Fruit fly (Drosophila melanogaster) whole organism, embryonic: Measurements from ENCODE around the gene eIF4A.

Source experiments
- Adf1 ChIP-seq: fragments of 200-800 bp; sonication (Bioruptor generic); IDR thresholded peaks from 2 replicates; pipeline ENCODE4 v1.3.6; 2022; ENCODE audit warnings: missing biosample characterization, missing genetic modification characterization
- CG10209 ChIP-seq: fragments of 200-800 bp; sonication (Bioruptor generic); optimal IDR thresholded peaks from 3 replicates; lab custom pipeline; 2017; ENCODE audit warnings: missing biosample characterization, mild to moderate bottlenecking, missing genetic modification characterization, missing genetic modification reagents
- CG1024 ChIP-seq: fragments of 200-800 bp; sonication (Bioruptor generic); IDR thresholded peaks from 2 replicates; pipeline ENCODE4 v1.3.6; 2022; ENCODE audit warnings: missing biosample characterization, missing genetic modification characterization
- CG10321 ChIP-seq: fragments of 200-800 bp; sonication (Bioruptor generic); IDR thresholded peaks from 2 replicates; pipeline ENCODE4 v1.3.6; 2022; ENCODE audit warnings: missing biosample characterization, missing genetic modification characterization
- CG11696 ChIP-seq: fragments of 200-800 bp; sonication (Bioruptor generic); IDR thresholded peaks from 2 replicates; pipeline ENCODE4 v1.3.6; 2022; ENCODE audit warnings: missing biosample characterization, missing genetic modification characterization
- CG11723 ChIP-seq: fragments of 200-800 bp; sonication (Bioruptor generic); optimal IDR thresholded peaks from 2 replicates; lab custom pipeline; 2017; ENCODE audit warnings: missing biosample characterization, mild to moderate bottlenecking, missing genetic modification characterization
- CG12104 ChIP-seq: fragments of 200-800 bp; sonication (Bioruptor generic); optimal IDR thresholded peaks from 3 replicates; lab custom pipeline; 2016; ENCODE audit warnings: missing biosample characterization, missing genetic modification characterization
- CG12155 ChIP-seq: fragments of 200-800 bp; sonication (Bioruptor generic); optimal IDR thresholded peaks from 3 replicates; lab custom pipeline; 2016; ENCODE audit warnings: missing biosample characterization, missing genetic modification characterization
- CG13424 ChIP-seq: fragments of 200-800 bp; sonication (Bioruptor generic); optimal IDR thresholded peaks from 2 replicates; lab custom pipeline; 2019; ENCODE audit warnings: missing biosample characterization, mild to moderate bottlenecking, missing genetic modification characterization, moderate library complexity
- CG16863 ChIP-seq: fragments of 200-800 bp; sonication (Bioruptor generic); optimal IDR thresholded peaks from 3 replicates; lab custom pipeline; 2016; ENCODE audit warnings: missing biosample characterization, missing genetic modification characterization
- CG17186 ChIP-seq: fragments of 200-800 bp; sonication (Bioruptor generic); optimal IDR thresholded peaks from 3 replicates; lab custom pipeline; 2017; ENCODE audit warnings: missing biosample characterization, missing genetic modification reagents, missing genetic modification characterization
- CG17361 ChIP-seq: fragments of 200-800 bp; sonication (Bioruptor generic); IDR thresholded peaks from 3 replicates; pipeline ENCODE4 v1.3.6; 2022; ENCODE audit warnings: missing biosample characterization, missing genetic modification characterization
- CG17568 ChIP-seq: fragments of 200-800 bp; sonication (Bioruptor generic); optimal IDR thresholded peaks from 2 replicates; lab custom pipeline; 2018; ENCODE audit warnings: missing biosample characterization, mild to moderate bottlenecking, missing genetic modification characterization, moderate library complexity
- CG18619 ChIP-seq: fragments of 200-800 bp; sonication (Bioruptor generic); optimal IDR thresholded peaks from 3 replicates; lab custom pipeline; 2017; ENCODE audit warnings: missing biosample characterization, mild to moderate bottlenecking, missing genetic modification characterization
- CG2199 ChIP-seq: fragments of 200-800 bp; sonication (Bioruptor generic); IDR thresholded peaks from 3 replicates; pipeline ENCODE4 v1.3.6; 2022; ENCODE audit warnings: missing biosample characterization, missing genetic modification characterization
- CG2875 ChIP-seq: fragments of 200-800 bp; sonication (Bioruptor generic); optimal IDR thresholded peaks from 2 replicates; lab custom pipeline; 2017; ENCODE audit warnings: missing biosample characterization, mild to moderate bottlenecking, missing genetic modification characterization, missing genetic modification reagents
- CG4282 ChIP-seq: fragments of 200-800 bp; sonication (Bioruptor generic); optimal IDR thresholded peaks from 2 replicates; lab custom pipeline; 2016; ENCODE audit warnings: missing biosample characterization, missing genetic modification characterization
- CG6683 ChIP-seq: fragments of 200-800 bp; sonication (Bioruptor generic); optimal IDR thresholded peaks from 2 replicates; lab custom pipeline; 2017; ENCODE audit warnings: missing biosample characterization, mild to moderate bottlenecking, missing genetic modification characterization, missing genetic modification reagents
- CG7556 ChIP-seq: fragments of 200-800 bp; sonication (Bioruptor generic); optimal IDR thresholded peaks from 2 replicates; lab custom pipeline; 2017; ENCODE audit warnings: missing biosample characterization, mild to moderate bottlenecking, missing genetic modification characterization
- CG8924 ChIP-seq: fragments of 200-800 bp; optimal IDR thresholded peaks from 3 replicates; lab custom pipeline; 2019; ENCODE audit warnings: missing biosample characterization, mild to moderate bottlenecking, missing genetic modification characterization, moderate library complexity
- Dad ChIP-seq: fragments of 200-800 bp; sonication (Bioruptor generic); optimal IDR thresholded peaks from 3 replicates; lab custom pipeline; 2016; ENCODE audit warnings: missing biosample characterization, missing genetic modification characterization
- Dip3 ChIP-seq: fragments of 200-800 bp; sonication (Bioruptor generic); optimal IDR thresholded peaks from 3 replicates; lab custom pipeline; 2016; ENCODE audit warnings: missing biosample characterization, missing genetic modification characterization
- ERR ChIP-seq: fragments of 200-800 bp; sonication (Bioruptor generic); optimal IDR thresholded peaks from 2 replicates; lab custom pipeline; 2016; ENCODE audit warnings: missing biosample characterization, missing genetic modification characterization
- Eip74EF ChIP-seq, 2 experiments: fragments of 200-800 bp in 1 of 2; fragments of >200 bp in 1 of 2; sonication (Bioruptor generic) in 1 of 2; optimal IDR thresholded peaks; 2 replicates each; lab custom pipeline; 2017 to 2019; ENCODE audit warnings: missing biosample characterization in 2 of 2, missing genetic modification characterization in 2 of 2, mild to moderate bottlenecking in 1 of 2, moderate library complexity in 1 of 2
- Elba2 ChIP-seq: fragments of 200-800 bp; sonication (Bioruptor generic); optimal IDR thresholded peaks from 3 replicates; lab custom pipeline; 2016; ENCODE audit warnings: missing biosample characterization, missing genetic modification characterization
- Fer2 ChIP-seq: fragments of 200-800 bp; sonication (Bioruptor generic); optimal IDR thresholded peaks from 2 replicates; lab custom pipeline; 2018; ENCODE audit warnings: missing biosample characterization, mild to moderate bottlenecking, missing genetic modification characterization, moderate library complexity
- H2.0 ChIP-seq: fragments of 200-800 bp; sonication (Bioruptor generic); IDR thresholded peaks from 2 replicates; pipeline ENCODE4 v1.3.6; 2022; ENCODE audit warnings: missing biosample characterization, missing genetic modification characterization
- HLH54F ChIP-seq: fragments of 200-800 bp; sonication (Bioruptor generic); optimal IDR thresholded peaks from 3 replicates; lab custom pipeline; 2016; ENCODE audit warnings: missing biosample characterization, missing genetic modification characterization
- Hr78 ChIP-seq, 2 experiments: fragments of 200-800 bp in 1 of 2; fragments of >200 bp in 1 of 2; sonication (Bioruptor generic) in 1 of 2; optimal IDR thresholded peaks; 2 replicates each; lab custom pipeline; 2017 to 2019; ENCODE audit warnings: missing biosample characterization in 2 of 2, missing genetic modification characterization in 2 of 2, mild to moderate bottlenecking in 1 of 2, moderate library complexity in 1 of 2
- Lhr ChIP-seq: fragments of 200-800 bp; sonication (Bioruptor generic); optimal IDR thresholded peaks from 3 replicates; lab custom pipeline; 2017; ENCODE audit warnings: mild to moderate bottlenecking, missing biosample characterization, missing genetic modification reagents, missing genetic modification characterization
- MBD-R2 ChIP-seq: fragments of 200-800 bp; sonication (Bioruptor generic); IDR thresholded peaks from 2 replicates; pipeline ENCODE4 v1.3.6; 2022; ENCODE audit warnings: missing biosample characterization, missing genetic modification characterization
- Nf-YB ChIP-seq: fragments of 200-800 bp; sonication (Bioruptor generic); optimal IDR thresholded peaks from 3 replicates; lab custom pipeline; 2019; ENCODE audit warnings: missing biosample characterization, mild to moderate bottlenecking, missing genetic modification characterization, moderate library complexity
- Sry-δ ChIP-seq: fragments of 200-800 bp; sonication (Bioruptor generic); optimal IDR thresholded peaks from 2 replicates; lab custom pipeline; 2016; ENCODE audit warnings: missing biosample characterization, missing genetic modification characterization
- TFAM ChIP-seq: fragments of 200-800 bp; sonication (Bioruptor generic); optimal IDR thresholded peaks from 2 replicates; lab custom pipeline; 2017; ENCODE audit warnings: missing biosample characterization, missing genetic modification characterization, inconsistent platforms
- Trl ChIP-seq, 3 experiments: fragments of >200 bp in 2 of 3; fragments of 200-800 bp in 1 of 3; sonication (Bioruptor generic) in 1 of 3; optimal IDR thresholded peaks; 2 replicates in 1 of 3; 3 replicates in 2 of 3; lab custom pipeline; 2016 to 2017; ENCODE audit warnings: missing biosample characterization in 1 of 3, missing genetic modification characterization in 1 of 3
- aop ChIP-seq: fragments of 200-800 bp; sonication (Bioruptor generic); IDR thresholded peaks from 2 replicates; pipeline ENCODE4 v1.3.6; 2022; ENCODE audit warnings: missing biosample characterization, missing genetic modification characterization
- ap ChIP-seq: fragments of 200-800 bp; sonication (Bioruptor generic); IDR thresholded peaks from 2 replicates; pipeline ENCODE4 v1.3.6; 2022; ENCODE audit warnings: missing biosample characterization, missing genetic modification characterization
- dm ChIP-seq: fragments of 200-800 bp; sonication (Bioruptor generic); optimal IDR thresholded peaks from 3 replicates; lab custom pipeline; 2016; ENCODE audit warnings: missing biosample characterization, missing genetic modification characterization
- dpn ChIP-seq, 2 experiments: fragments of 200-800 bp; sonication (Bioruptor generic); optimal IDR thresholded peaks; 3 replicates each; lab custom pipeline; 2016; ENCODE audit warnings: missing biosample characterization in 2 of 2, missing genetic modification characterization in 2 of 2
- dysf ChIP-seq: fragments of 200-800 bp; sonication (Bioruptor generic); IDR thresholded peaks from 3 replicates; pipeline ENCODE4 v1.3.6; 2022; ENCODE audit warnings: missing biosample characterization, missing genetic modification characterization
- grn ChIP-seq: fragments of 200-800 bp; sonication (Bioruptor generic); optimal IDR thresholded peaks from 3 replicates; lab custom pipeline; 2017; ENCODE audit warnings: missing biosample characterization, missing genetic modification characterization
- ind ChIP-seq: fragments of 200-800 bp; sonication (Bioruptor generic); optimal IDR thresholded peaks from 3 replicates; lab custom pipeline; 2016; ENCODE audit warnings: missing biosample characterization, missing genetic modification characterization
- jumu ChIP-seq: fragments of 200-800 bp; sonication (Bioruptor generic); optimal IDR thresholded peaks from 3 replicates; lab custom pipeline; 2016; ENCODE audit warnings: missing biosample characterization, missing genetic modification characterization
- lbe ChIP-seq: fragments of 200-800 bp; sonication (Bioruptor generic); optimal IDR thresholded peaks from 2 replicates; lab custom pipeline; 2016; ENCODE audit warnings: missing biosample characterization, mild to moderate bottlenecking, missing genetic modification characterization
- p53 ChIP-seq: fragments of 200-800 bp; sonication (Bioruptor generic); optimal IDR thresholded peaks from 2 replicates; lab custom pipeline; 2016; ENCODE audit warnings: missing biosample characterization, missing genetic modification characterization
- repo ChIP-seq: fragments of 200-800 bp; sonication (Bioruptor generic); optimal IDR thresholded peaks from 2 replicates; lab custom pipeline; 2016; ENCODE audit warnings: missing biosample characterization, missing genetic modification characterization
- row ChIP-seq: fragments of 200-800 bp; sonication (Bioruptor generic); IDR thresholded peaks from 3 replicates; pipeline ENCODE4 v1.3.6; 2022; ENCODE audit warnings: missing biosample characterization, missing genetic modification characterization
- run ChIP-seq: fragments of 200-800 bp; sonication (Bioruptor generic); optimal IDR thresholded peaks from 3 replicates; lab custom pipeline; 2018; ENCODE audit warnings: missing biosample characterization, mild to moderate bottlenecking, missing genetic modification characterization
- sisA ChIP-seq: fragments of 200-800 bp; sonication (Bioruptor generic); IDR thresholded peaks from 2 replicates; pipeline ENCODE4 v1.3.6; 2022; ENCODE audit warnings: missing biosample characterization, missing genetic modification characterization
- zf30C ChIP-seq: fragments of 200-800 bp; sonication (Bioruptor generic); optimal IDR thresholded peaks from 3 replicates; lab custom pipeline; 2018; ENCODE audit warnings: missing biosample characterization, mild to moderate bottlenecking, missing genetic modification characterization

eIF4A gene

dm6 chr2L:5982334-5982987 is 897 bp downstream of the eIF4A start (continued):
- TF ChIP-seq CG7556 (GFP tag; lab: Kevin White, UChicago) (peak; percentile 12), CG11696 (GFP tag; lab: Robert Waterston, UW) (no peak), Dip3 (GFP tag; lab: Kevin White, UChicago) (peak; percentile 69), CG12104 (GFP tag; lab: Kevin White, UChicago) (no peak), CG16863 (no peak), Lhr (GFP tag; lab: Kevin White, UChicago) (no peak), Sry-δ (GFP tag; lab: Kevin White, UChicago) (peak; percentile 34), CG17186 (peak; percentile 16), CG8924 (tag; lab: Kevin White, UChicago) (no peak), CG12155 (GFP tag; lab: Kevin White, UChicago) (peak; percentile 51), lbe (GFP tag; lab: Kevin White, UChicago) (peak; percentile 38), run (no peak), dysf (no peak), CG4282 (GFP tag; lab: Kevin White, UChicago) (peak; percentile 11), CG6683 (GFP tag; lab: Kevin White, UChicago) (no peak), CG13424 (tag; lab: Kevin White, UChicago) (peak; percentile 31), CG10209 (peak; percentile 18), CG17568 (GFP tag; lab: Kevin White, UChicago) (no peak), Nf-YB (GFP tag; lab: Kevin White, UChicago) (peak; percentile 50), CG11723 (GFP tag; lab: Kevin White, UChicago) (peak; percentile 45), jumu (GFP tag; lab: Kevin White, UChicago) (peak; percentile 45), Elba2 (GFP tag; lab: Kevin White, UChicago) (no peak), HLH54F (peak; percentile 10), Hr78 (GFP tag; optimal IDR thresholded peaks at IDR 0.05; lab: Kevin White, UChicago) (peak in 1 of 2 experiments; percentile 91), dpn (GFP tag; optimal IDR thresholded peaks at IDR 0.05; lab: Kevin White, UChicago) (peak; percentile 31 to 59), TFAM (no peak), row (GFP tag; lab: Robert Waterston, UW) (no peak), CG17361 (GFP tag; lab: Robert Waterston, UW) (no peak), ap (GFP tag; lab: Robert Waterston, UW) (no peak), MBD-R2 (GFP tag; lab: Robert Waterston, UW) (no peak), Fer2 (no peak), Trl (optimal IDR thresholded peaks at IDR 0.05; lab: Kevin White, UChicago) (no peak), Trl (GFP tag; optimal IDR thresholded peaks at IDR 0.05; lab: Kevin White, UChicago) (peak; percentile 36), sisA (GFP tag; lab: Robert Waterston, UW) (no peak), CG18619 (GFP tag; lab: Kevin White, UChicago) (peak; percentile 26), dm (no peak), Eip74EF (GFP tag; optimal IDR thresholded peaks at IDR 0.05; lab: Kevin White, UChicago) (peak in 1 of 2 experiments; percentile 41), Adf1 (GFP tag; lab: Robert Waterston, UW) (no peak), ind (GFP tag; lab: Kevin White, UChicago) (no peak), repo (GFP tag; lab: Kevin White, UChicago) (no peak), CG2199 (no peak), Dad (GFP tag; lab: Kevin White, UChicago) (peak; percentile 26), grn (peak; percentile 36), CG10321 (GFP tag; lab: Robert Waterston, UW) (no peak), CG2875 (GFP tag; lab: Kevin White, UChicago) (no peak), ERR (GFP tag; lab: Kevin White, UChicago) (peak; percentile 53), p53 (GFP tag; lab: Kevin White, UChicago) (no peak), CG1024 (GFP tag; lab: Robert Waterston, UW) (no peak), zf30C (GFP tag; lab: Kevin White, UChicago) (peak; percentile 9), aop (GFP tag; lab: Robert Waterston, UW) (no peak), H2.0 (GFP tag; lab: Robert Waterston, UW) (no peak)
